Worm (Caenorhabditis elegans): Measurements from ENCODE around the gene C05C10.3.

DNA sequence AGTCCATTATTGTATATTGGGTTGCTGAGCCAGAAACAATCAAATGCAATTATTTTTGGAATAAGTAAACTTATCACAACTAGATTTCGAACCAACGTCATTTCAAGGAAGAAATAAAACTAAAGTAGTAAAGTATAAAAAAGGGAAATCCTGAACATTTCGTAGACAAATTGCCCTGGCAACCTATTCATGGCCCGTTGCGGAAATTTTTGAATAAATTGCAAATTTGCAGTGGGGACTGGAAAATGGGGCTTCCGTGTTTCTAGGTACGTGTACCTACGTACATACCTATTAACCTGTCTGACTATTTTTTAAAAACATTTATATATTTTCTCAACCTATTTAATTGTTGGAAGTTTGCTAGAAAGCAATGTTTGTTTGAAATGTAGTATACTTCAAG, 21.7 kb downstream of the C05C10.3 start, which contains the start of gene F26C11.3:
- TF ChIP-seq ces-1 (GFP tag; optimal IDR thresholded peaks at IDR 0.05), result no peak
- no peak for TF ChIP-seq elt-1 (tag; optimal IDR thresholded peaks at IDR 0.05; ENCODE audit: borderline replicate concordance, insufficient read depth)
- TF ChIP-seq unc-62 (GFP tag; optimal IDR thresholded peaks at IDR 0.05), result no peak
- TF ChIP-seq nhr-28 (tag; optimal IDR thresholded peaks at IDR 0.05), result no peak

All from whole organism, mixed stage, embryonic.